Worm (Caenorhabditis elegans) whole organism, L4/young adult: ENCODE measurements around the gene dyf-2.

Experiments used
- dao-5 ChIP-seq: sonication (generic microtip); optimal IDR thresholded peaks from 2 replicates; lab custom pipeline; 2016; ENCODE audit warnings: missing genotype, missing genetic modification characterization, moderate library complexity, missing compliant biosample characterization
- him-1 ChIP-seq: sonication (generic microtip); optimal IDR thresholded peaks from 2 replicates; lab custom pipeline; 2016; ENCODE audit warnings: missing genotype, missing genetic modification reagents, missing genetic modification characterization, missing compliant biosample characterization

- TF ChIP-seq him-1 (tag; lab: Kevin White, UChicago) (no peak), dao-5 (tag; lab: Kevin White, UChicago) (no peak)
Observed at ce11 chrIII:13708415-13708814, 22.2 kb upstream of the dyf-2 start.
